Worm (Caenorhabditis elegans) whole organism, L4/young adult: ENCODE measurements around the gene msp-113.
"Not testable (repeated sequence)": the region's sequence is repeated elsewhere in the genome, so short reads cannot be mapped to it uniquely, and the experiment has no call there.

Experiments used
- W03F9.2 ChIP-seq: fragments of 150-350 bp; optimal IDR thresholded peaks from 2 replicates; lab custom pipeline; 2014; ENCODE audit warnings: missing biosample characterization, missing genetic modification characterization
- dao-5 ChIP-seq: sonication (generic microtip); optimal IDR thresholded peaks from 2 replicates; lab custom pipeline; 2016; ENCODE audit warnings: missing genotype, missing genetic modification characterization, moderate library complexity, missing compliant biosample characterization
- him-1 ChIP-seq: sonication (generic microtip); optimal IDR thresholded peaks from 2 replicates; lab custom pipeline; 2016; ENCODE audit warnings: missing genotype, missing genetic modification reagents, missing genetic modification characterization, missing compliant biosample characterization

The msp-113 gene

ce11 chrIV:5297436-5298012 is at the start of gene msp-113, which contains the start of gene ZK354.6:
msp-113 (plus strand) TSS chrIV:5297962.
ZK354.6 (minus strand) TSS chrIV:5297536.
- TF ChIP-seq dao-5 (tag; lab: Kevin White, UChicago) (no peak), W03F9.2 (no peak), him-1 (tag; lab: Kevin White, UChicago) (no peak)

DNA sequence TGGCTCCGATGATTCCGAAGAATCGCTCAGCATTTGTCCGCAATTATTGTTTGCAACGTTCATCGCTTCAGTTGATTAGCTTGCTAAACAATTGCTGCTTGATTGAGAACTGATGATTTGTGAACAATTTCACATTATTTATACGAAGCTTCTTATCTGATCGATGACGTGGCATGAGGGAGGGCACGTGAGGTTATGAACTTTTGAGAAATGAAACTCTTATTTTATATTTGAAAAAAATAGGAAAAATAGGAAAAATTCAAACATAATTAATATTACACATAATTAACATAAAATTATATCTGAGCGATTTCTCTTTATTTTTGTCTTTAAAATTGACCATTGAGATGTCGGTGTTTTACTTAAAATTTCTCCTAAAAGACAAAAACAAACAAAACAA is 43.1 kb upstream of the msp-113 start, which contains the start of gene F36H12.10:
TSS of gene F36H12.10 (minus strand) at position 101 of the 400 bp plus-strand sequence.
- TF ChIP-seq him-1 (tag; lab: Kevin White, UChicago); dao-5 (tag; lab: Kevin White, UChicago); W03F9.2: not testable (repeated sequence)

ce11 chrIV:5256731-5257130 is 41.0 kb upstream of the msp-113 start, which contains the start of gene F36H12.9:
F36H12.9 (plus strand) TSS chrIV:5257031.
- TF ChIP-seq him-1 (tag; lab: Kevin White, UChicago); dao-5 (tag; lab: Kevin White, UChicago); W03F9.2: not testable (repeated sequence)

DNA sequence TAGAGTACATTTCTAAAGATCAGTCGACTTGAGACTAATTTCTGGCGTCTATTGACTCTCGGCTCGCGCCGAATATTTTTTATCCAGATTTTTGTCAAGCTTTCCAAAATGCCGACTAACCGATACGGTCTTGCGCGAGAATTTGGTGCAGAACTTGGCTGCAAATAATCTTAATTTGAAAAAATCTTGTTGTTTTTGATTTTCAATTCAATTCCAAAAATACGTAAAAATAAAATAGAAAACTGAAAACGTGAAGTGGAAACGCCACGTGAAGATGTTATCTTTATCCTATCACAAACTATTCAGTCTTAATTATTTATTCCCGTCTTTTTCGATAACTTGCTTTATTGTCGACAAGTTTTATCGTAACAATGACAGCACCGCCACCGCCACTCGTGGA is 39.4 kb upstream of the msp-113 start, which contains the start of gene ttbk-2.1:
TSS of gene ttbk-2.1 (plus strand) at position 301 of the 400 bp plus-strand sequence.
- TF ChIP-seq W03F9.2; dao-5 (tag; lab: Kevin White, UChicago); him-1 (tag; lab: Kevin White, UChicago): not testable (repeated sequence)

- not testable (repeated sequence) for TF ChIP-seq him-1 (tag; lab: Kevin White, UChicago); W03F9.2; dao-5 (tag; lab: Kevin White, UChicago)
Observed at ce11 chrIV:5260289-5260688, 37.5 kb upstream of the msp-113 start, which contains the start of gene msp-19. msp-19 (plus strand) TSS chrIV:5260589.

DNA sequence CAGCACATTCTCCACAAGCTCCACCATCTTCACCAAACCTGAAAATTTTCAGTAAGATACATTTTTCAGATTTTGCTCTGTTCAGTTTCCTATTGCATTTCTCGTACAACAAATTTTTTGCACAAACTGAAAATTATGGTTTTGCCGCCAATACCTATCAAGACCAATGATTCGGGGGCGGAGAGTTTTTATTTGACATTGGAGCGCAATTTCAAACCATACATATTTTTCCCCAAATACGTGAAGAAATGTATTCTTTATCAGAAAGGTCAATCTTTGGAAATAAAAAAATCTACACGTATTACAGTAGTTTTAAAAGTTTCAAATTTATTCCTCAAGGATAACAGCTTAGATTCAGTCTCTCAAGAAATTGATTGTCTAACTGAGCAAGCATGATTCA is 31.3 kb upstream of the msp-113 start, which contains the start of gene F36H12.5:
TSS of gene F36H12.5 (plus strand) at position 301 of the 400 bp plus-strand sequence.
- no peak for TF ChIP-seq him-1 (tag; lab: Kevin White, UChicago)
- no peak for TF ChIP-seq W03F9.2
- no peak for TF ChIP-seq dao-5 (tag; lab: Kevin White, UChicago)

- TF ChIP-seq him-1 (tag; lab: Kevin White, UChicago) (no peak), W03F9.2 (no peak), dao-5 (tag; lab: Kevin White, UChicago) (no peak)
Observed at ce11 chrIV:5268803-5269202, 29.0 kb upstream of the msp-113 start, which contains the start of gene F36H12.4. F36H12.4 (plus strand) TSS chrIV:5269103.

ce11 chrIV:5272518-5272917 is 25.2 kb upstream of the msp-113 start, which contains the start of gene F36H12.3:
F36H12.3 (plus strand) TSS chrIV:5272818.
- TF ChIP-seq W03F9.2 (no peak), him-1 (tag; lab: Kevin White, UChicago) (no peak), dao-5 (tag; lab: Kevin White, UChicago) (no peak)

ce11 chrIV:5273385-5273784 is 24.4 kb upstream of the msp-113 start:
- TF ChIP-seq W03F9.2 (no peak), dao-5 (tag; lab: Kevin White, UChicago) (no peak), him-1 (tag; lab: Kevin White, UChicago) (no peak)

DNA sequence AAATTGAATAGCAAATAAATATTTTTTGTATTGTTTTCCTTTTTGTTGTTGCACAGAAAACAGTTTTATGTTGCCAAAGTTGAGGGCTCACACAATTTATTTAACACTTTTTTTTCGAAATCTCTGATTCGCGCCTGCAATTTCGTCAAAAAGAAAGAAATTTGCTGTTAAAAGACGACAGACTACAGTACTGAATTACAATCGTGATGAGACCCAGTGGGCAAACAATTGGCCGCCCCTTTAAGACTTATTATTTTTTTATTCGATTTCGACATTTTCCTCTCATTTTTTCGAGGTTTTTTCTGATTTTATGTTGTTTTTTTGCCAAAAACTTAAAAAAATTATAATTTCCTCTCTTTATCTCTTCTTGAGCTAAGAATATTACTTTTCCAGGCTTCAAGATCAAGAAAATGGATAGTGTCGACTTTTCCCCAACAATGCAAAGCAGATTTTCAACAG is 23.6 kb upstream of the msp-113 start, which contains the start of gene slfl-4:
TSS of gene slfl-4 (plus strand) at position 409 of the 459 bp plus-strand sequence.
- TF ChIP-seq him-1 (tag; lab: Kevin White, UChicago) (no peak), dao-5 (tag; lab: Kevin White, UChicago) (no peak), W03F9.2 (no peak)

DNA sequence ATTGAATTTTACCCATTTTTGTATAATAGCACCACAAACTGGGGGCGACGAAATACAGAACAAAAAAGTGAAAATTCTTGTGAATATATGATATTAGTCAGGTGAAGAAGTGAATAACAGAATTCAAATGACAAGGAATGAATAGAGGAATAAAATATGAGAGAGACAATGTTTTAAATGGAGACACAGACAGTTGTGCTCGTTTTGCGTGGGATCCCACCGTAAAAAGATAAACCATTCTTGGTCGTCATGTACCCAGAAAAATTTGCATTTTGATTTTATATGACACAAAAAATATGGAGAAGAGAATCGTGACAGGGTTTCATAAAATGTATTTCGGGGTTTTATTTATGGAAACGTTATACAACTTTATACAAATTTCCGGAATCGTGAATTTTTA is 20.0 kb upstream of the msp-113 start, which contains the start of gene F36H12.17:
TSS of gene F36H12.17 (minus strand) at position 101 of the 400 bp plus-strand sequence.
- no peak for TF ChIP-seq W03F9.2
- no peak for TF ChIP-seq him-1 (tag; lab: Kevin White, UChicago)
- no peak for TF ChIP-seq dao-5 (tag; lab: Kevin White, UChicago)

ce11 chrIV:5281457-5281856 is 16.3 kb upstream of the msp-113 start:
- TF ChIP-seq W03F9.2: no peak
- TF ChIP-seq dao-5 (tag; lab: Kevin White, UChicago): no peak
- TF ChIP-seq him-1 (tag; lab: Kevin White, UChicago): no peak

DNA sequence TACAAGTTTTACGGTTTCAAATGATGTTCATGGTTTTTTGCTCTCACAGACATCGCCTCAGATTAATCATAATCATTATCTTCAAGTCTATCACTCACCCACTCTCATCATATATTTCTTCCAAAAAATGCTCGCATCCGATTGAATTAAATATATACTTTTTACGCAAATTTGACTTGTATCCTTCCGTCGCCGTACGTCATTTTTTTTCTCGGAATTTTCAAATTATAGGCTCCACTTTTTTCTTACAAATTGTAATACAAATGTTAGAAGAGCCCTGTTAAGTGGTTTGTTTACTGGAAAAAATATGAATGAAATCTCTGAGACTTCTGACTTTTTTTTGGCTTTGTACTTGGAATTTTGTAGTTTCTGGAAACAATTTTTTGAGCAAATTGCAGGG is 10.6 kb upstream of the msp-113 start:
- no peak for TF ChIP-seq W03F9.2
- no peak for TF ChIP-seq him-1 (tag; lab: Kevin White, UChicago)
- TF ChIP-seq dao-5 (tag; lab: Kevin White, UChicago): no peak

ce11 chrIV:5288932-5289331 is 8.8 kb upstream of the msp-113 start:
- TF ChIP-seq dao-5 (tag; lab: Kevin White, UChicago): no peak
- no peak for TF ChIP-seq W03F9.2
- no peak for TF ChIP-seq him-1 (tag; lab: Kevin White, UChicago)
